Worm (Caenorhabditis elegans): ENCODE data around the gene C50B6.3.

C50B6.3 gene

DNA sequence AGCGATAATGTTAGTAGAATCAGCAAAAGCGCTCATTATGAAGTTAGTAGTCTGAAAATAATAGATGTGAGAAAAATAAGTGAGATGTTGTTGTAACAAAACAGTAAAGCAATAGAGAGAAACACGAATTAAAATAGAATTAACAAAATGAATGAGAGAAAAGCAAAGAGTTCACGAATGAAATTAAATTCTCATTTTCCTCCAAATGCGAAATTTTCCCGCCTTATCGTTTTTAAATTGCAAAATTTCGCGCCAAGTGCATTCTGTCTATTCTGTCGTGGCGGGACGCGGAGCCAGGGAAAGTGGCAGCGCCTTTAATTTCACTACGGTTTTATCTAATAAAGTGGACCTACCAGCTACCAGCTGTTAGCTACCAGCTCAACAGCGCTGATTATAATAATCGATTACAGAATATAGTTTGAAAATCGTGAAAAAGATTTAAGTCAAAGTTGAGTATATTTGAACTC is 1.1 kb upstream of the C50B6.3 start, which contains the start of gene nasp-2 (continued):
- TF ChIP-seq snpc-3.4 (tag; optimal IDR thresholded peaks at IDR 0.05) (peak; percentile 95), lsy-27 (tag; optimal IDR thresholded peaks at IDR 0.05; ENCODE audit: borderline replicate concordance, insufficient read depth) (no peak), let-526 (GFP tag; IDR thresholded peaks at IDR 0.05) (peak; percentile 76; the same call in 1 of the 2 replicates), zfh-2 (GFP tag; conservative IDR thresholded peaks at IDR 0.05) (no peak), bed-1 (GFP tag; IDR thresholded peaks at IDR 0.05) (no peak), pha-4 (tag; optimal IDR thresholded peaks at IDR 0.05) (no peak), K11D2.4 (GFP tag; IDR thresholded peaks at IDR 0.05) (no peak), rec-8 (tag; optimal IDR thresholded peaks at IDR 0.05) (no peak), Y53G8AR.9 (GFP tag; conservative IDR thresholded peaks at IDR 0.05) (peak; percentile 92), pbrm-1 (GFP tag; IDR thresholded peaks at IDR 0.05) (peak; percentile 82), hmg-20 (GFP tag; IDR thresholded peaks at IDR 0.05) (peak; percentile 64), snpc-1.3 (tag; optimal IDR thresholded peaks at IDR 0.05; ENCODE audit: insufficient read depth) (peak; percentile 80), Y53F4B.3 (GFP tag; IDR thresholded peaks at IDR 0.05) (peak; percentile 89), Y79H2A.3 (GFP tag; conservative IDR thresholded peaks at IDR 0.05) (peak; percentile 80), ceh-27 (GFP tag; optimal IDR thresholded peaks at IDR 0.05) (peak; percentile 5), F57A8.1 (GFP tag; optimal IDR thresholded peaks at IDR 0.05) (no peak), hlh-12 (tag; optimal IDR thresholded peaks at IDR 0.05) (no peak), nfya-1 (tag; optimal IDR thresholded peaks at IDR 0.05; ENCODE audit: borderline replicate concordance, insufficient read depth) (no peak), ccch-3 (GFP tag; optimal IDR thresholded peaks at IDR 0.05) (no peak), bed-2 (GFP tag; IDR thresholded peaks at IDR 0.05) (peak; percentile 85), nhr-90 (tag; optimal IDR thresholded peaks at IDR 0.05) (no peak), Y95B8A.8 (GFP tag; IDR thresholded peaks at IDR 0.05) (peak; percentile 97), snpc-4 (GFP tag; optimal IDR thresholded peaks at IDR 0.05) (peak; percentile 52), snpc-4 (tag; optimal IDR thresholded peaks at IDR 0.05) (peak in 3 of 4 experiments; percentile 44 to 64 (median 63)), mes-4 (tag; optimal IDR thresholded peaks at IDR 0.05) (no peak), ceh-58 (GFP tag; IDR thresholded peaks at IDR 0.05) (no peak), lir-1 (GFP tag; conservative IDR thresholded peaks at IDR 0.05) (peak; percentile 84), mcd-1 (GFP tag; IDR thresholded peaks at IDR 0.05) (peak; percentile 83), sdz-38 (tag; optimal IDR thresholded peaks at IDR 0.05) (no peak), ets-4 (GFP tag; optimal IDR thresholded peaks at IDR 0.05) (no peak), B0035.1 (tag; optimal IDR thresholded peaks at IDR 0.05) (no peak), Y56A3A.18 (GFP tag; IDR thresholded peaks at IDR 0.05) (no peak), lin-54 (GFP tag; optimal IDR thresholded peaks at IDR 0.05) (peak; percentile 96)

DNA sequence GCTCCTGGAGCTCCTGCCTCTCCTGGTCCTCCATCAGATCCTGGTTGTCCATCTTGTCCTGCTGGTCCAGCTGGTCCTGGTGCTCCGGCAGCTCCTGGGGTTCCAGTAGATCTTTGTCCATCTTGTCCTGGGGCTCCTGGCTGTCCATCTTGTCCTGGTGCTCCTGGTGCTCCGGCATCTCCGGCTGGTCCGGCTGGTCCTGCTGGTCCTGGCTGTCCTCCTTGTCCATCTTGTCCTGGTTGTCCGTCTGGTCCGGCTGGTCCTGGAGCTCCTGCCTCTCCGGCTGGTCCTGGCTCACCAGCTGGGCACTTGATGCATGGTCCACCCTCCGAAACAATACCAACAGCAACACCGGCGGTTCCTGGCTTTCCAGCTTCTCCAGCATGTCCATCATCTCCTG is 3.9 kb downstream of the C50B6.3 start:
- TF ChIP-seq ztf-25 (GFP tag; IDR thresholded peaks at IDR 0.05) (0 out of 2 replicates have a peak, but pooled peaks have one; percentile 38), F37B4.10 (GFP tag; IDR thresholded peaks at IDR 0.05) (0 out of 2 replicates have a peak, but pooled peaks have one; percentile 83), egrh-3 (GFP tag; IDR thresholded peaks at IDR 0.05) (peak; percentile 93), dox-1 (GFP tag; IDR thresholded peaks at IDR 0.05) (0 out of 2 replicates have a peak, but pooled peaks have one; percentile 38)
